Fruit fly (Drosophila melanogaster) S2 (cell line): ENCODE results near the gene Rh5.

Source experiments
- CG8478 ChIP-seq: fragments of >200 bp; optimal IDR thresholded peaks from 2 replicates; lab custom pipeline; 2018
- CTCF ChIP-seq, 2 experiments: fragments of >200 bp; optimal IDR thresholded peaks; 2 replicates each; lab custom pipeline; 2018

Rh5 gene

dm6 chr2L:12005436-12006396, 2.2 kb upstream of the Rh5 start:
- TF ChIP-seq CTCF (optimal IDR thresholded peaks at IDR 0.05; lab: Kevin White, UChicago), result no peak
- no peak for TF ChIP-seq CG8478 (lab: Kevin White, UChicago)

- no peak for TF ChIP-seq CG8478 (lab: Kevin White, UChicago)
- TF ChIP-seq CTCF (optimal IDR thresholded peaks at IDR 0.05; lab: Kevin White, UChicago), result peak in 1 of 2 experiments; percentile 12
Measured at dm6 chr2L:12006397-12007330, 1.3 kb upstream of the Rh5 start.

- TF ChIP-seq CG8478 (lab: Kevin White, UChicago), result no peak
- peak; percentile 41 to 45 for TF ChIP-seq CTCF (optimal IDR thresholded peaks at IDR 0.05; lab: Kevin White, UChicago)
Measured at dm6 chr2L:12007331-12007791, 592 bp upstream of the Rh5 start.

dm6 chr2L:12010100-12010876, 2.3 kb downstream of the Rh5 start:
- TF ChIP-seq CTCF (optimal IDR thresholded peaks at IDR 0.05; lab: Kevin White, UChicago), result peak; percentile 12 to 31
- TF ChIP-seq CG8478 (lab: Kevin White, UChicago), result no peak

- TF ChIP-seq CTCF (optimal IDR thresholded peaks at IDR 0.05; lab: Kevin White, UChicago) (peak in 1 of 2 experiments; percentile 28), CG8478 (lab: Kevin White, UChicago) (peak; percentile 73)
Measured at dm6 chr2L:12010877-12011666, 3.1 kb downstream of the Rh5 start.

dm6 chr2L:12011682-12012655, 4.0 kb downstream of the Rh5 start:
- TF ChIP-seq CTCF (optimal IDR thresholded peaks at IDR 0.05; lab: Kevin White, UChicago) (peak in 1 of 2 experiments; percentile 46), CG8478 (lab: Kevin White, UChicago) (no peak)

dm6 chr2L:12013243-12013642, 5.3 kb downstream of the Rh5 start:
- TF ChIP-seq CTCF (optimal IDR thresholded peaks at IDR 0.05; lab: Kevin White, UChicago) (no peak), CG8478 (lab: Kevin White, UChicago) (no peak)

dm6 chr2L:12013741-12014393, 5.9 kb downstream of the Rh5 start:
- no peak for TF ChIP-seq CG8478 (lab: Kevin White, UChicago)
- no peak for TF ChIP-seq CTCF (optimal IDR thresholded peaks at IDR 0.05; lab: Kevin White, UChicago)

- TF ChIP-seq CTCF (optimal IDR thresholded peaks at IDR 0.05; lab: Kevin White, UChicago) (no peak), CG8478 (lab: Kevin White, UChicago) (no peak)
Measured at dm6 chr2L:12020735-12021134, 12.8 kb downstream of the Rh5 start, which contains the start of gene Wdr81. Wdr81 (minus strand) TSS chr2L:12020960.

- TF ChIP-seq CTCF (optimal IDR thresholded peaks at IDR 0.05; lab: Kevin White, UChicago), result no peak
- TF ChIP-seq CG8478 (lab: Kevin White, UChicago), result no peak
Measured at dm6 chr2L:12021193-12021592, 13.2 kb downstream of the Rh5 start.

- TF ChIP-seq CTCF (optimal IDR thresholded peaks at IDR 0.05; lab: Kevin White, UChicago) (no peak), CG8478 (lab: Kevin White, UChicago) (no peak)
Measured at dm6 chr2L:12024104-12024503, 16.2 kb downstream of the Rh5 start.
